Worm (Caenorhabditis elegans) whole organism, L4 larva: Measurements from ENCODE around the gene C30H6.8.

Source experiments
- F37D6.2 ChIP-seq: sonication (generic microtip); optimal IDR thresholded peaks from 2 replicates; lab custom pipeline; 2016; ENCODE audit warnings: mild to moderate bottlenecking, missing genetic modification characterization, missing compliant biosample characterization
- Y5F2A.4 ChIP-seq: fragments of 200-800 bp; sonication (Bioruptor generic); optimal IDR thresholded peaks from 2 replicates; lab custom pipeline; 2018; ENCODE audit warnings: mild to moderate bottlenecking, missing genetic modification characterization, missing compliant biosample characterization
- ceh-82 ChIP-seq: sonication (generic microtip); optimal IDR thresholded peaks from 2 replicates; lab custom pipeline; 2017; ENCODE audit warnings: missing biosample characterization, missing genetic modification characterization
- duxl-1 ChIP-seq: sonication (generic microtip); optimal IDR thresholded peaks from 2 replicates; lab custom pipeline; 2016; ENCODE audit warnings: mild to moderate bottlenecking, missing genetic modification characterization, moderate library complexity, missing compliant biosample characterization; ENCODE audit not compliant: poor library complexity
- hlh-11 ChIP-seq: fragments of 200-800 bp; sonication (Bioruptor generic); optimal IDR thresholded peaks from 2 replicates; lab custom pipeline; 2018; ENCODE audit warnings: mild to moderate bottlenecking, missing genetic modification characterization, missing compliant biosample characterization
- lin-38 ChIP-seq: fragments of 200-800 bp; sonication (Bioruptor generic); IDR thresholded peaks from 2 replicates; pipeline ENCODE4 v1.3.6; 2022; ENCODE audit warnings: missing genetic modification reagents, missing genetic modification characterization, missing compliant biosample characterization
- nhr-25 ChIP-seq: sonication (generic microtip); optimal IDR thresholded peaks from 2 replicates; lab custom pipeline; 2017; ENCODE audit warnings: missing genetic modification characterization, mild to moderate bottlenecking, missing compliant biosample characterization, antibody characterized with exemption, moderate library complexity, borderline replicate concordance; ENCODE audit not compliant: insufficient read depth
- nhr-28 ChIP-seq: fragments of 150-350 bp; optimal IDR thresholded peaks from 2 replicates; lab custom pipeline; 2014; ENCODE audit warnings: missing biosample characterization, missing genetic modification characterization
- snpc-1.2 ChIP-seq: fragments of 200-800 bp; sonication (Bioruptor generic); IDR thresholded peaks from 2 replicates; pipeline ENCODE4 v1.3.6; 2022; ENCODE audit warnings: missing genetic modification reagents, missing genetic modification characterization, missing compliant biosample characterization
- unc-130 ChIP-seq: sonication (generic microtip); optimal IDR thresholded peaks from 2 replicates; lab custom pipeline; 2016; ENCODE audit warnings: missing genetic modification reagents, missing genetic modification characterization, missing compliant biosample characterization

- TF ChIP-seq lin-38 (GFP tag; lab: Robert Waterston, UW) (no peak), ceh-82 (tag; lab: Kevin White, UChicago) (no peak), nhr-25 (tag; lab: Kevin White, UChicago) (no peak), snpc-1.2 (GFP tag; lab: Robert Waterston, UW) (no peak), F37D6.2 (tag; lab: Kevin White, UChicago) (no peak), unc-130 (GFP tag; lab: Kevin White, UChicago) (no peak), duxl-1 (no peak), nhr-28 (tag; lab: Kevin White, UChicago) (no peak), Y5F2A.4 (no peak), hlh-11 (no peak)
These were observed 35.4 kb upstream of the C30H6.8 start, which contains the start of the genes clec-197 and clec-198 for ce11 chrIV:17346599-17347218.
